Worm (Caenorhabditis elegans) whole organism, late embryonic: ENCODE measurements around the gene C05G5.3.

ENCODE experiments used
- C38D4.7 ChIP-seq: fragments of 200-800 bp; sonication (Bioruptor generic); optimal IDR thresholded peaks from 2 replicates; lab custom pipeline; 2018; ENCODE audit warnings: mild to moderate bottlenecking, missing genetic modification characterization, moderate library complexity, missing compliant biosample characterization
- K02D7.2 ChIP-seq: sonication (generic microtip); optimal IDR thresholded peaks from 2 replicates; lab custom pipeline; 2017; ENCODE audit warnings: mild to moderate bottlenecking, missing genetic modification characterization, missing compliant biosample characterization
- T23F11.4 ChIP-seq: fragments of 200-800 bp; sonication (Bioruptor generic); optimal IDR thresholded peaks from 2 replicates; lab custom pipeline; 2018; ENCODE audit warnings: mild to moderate bottlenecking, missing genetic modification characterization, missing compliant biosample characterization
- ahr-1 ChIP-seq: sonication (generic microtip); optimal IDR thresholded peaks from 2 replicates; lab custom pipeline; 2016; ENCODE audit warnings: missing genetic modification characterization, missing compliant biosample characterization
- ceh-14 ChIP-seq: sonication (generic microtip); optimal IDR thresholded peaks from 2 replicates; lab custom pipeline; 2016; ENCODE audit warnings: missing genotype, missing genetic modification characterization, missing compliant biosample characterization
- ceh-18 ChIP-seq: sonication (generic microtip); optimal IDR thresholded peaks from 2 replicates; lab custom pipeline; 2016; ENCODE audit warnings: missing genetic modification characterization, missing compliant biosample characterization
- ceh-19 ChIP-seq: fragments of 200-800 bp; sonication (Bioruptor generic); optimal IDR thresholded peaks from 2 replicates; lab custom pipeline; 2018; ENCODE audit warnings: mild to moderate bottlenecking, missing genetic modification characterization, missing compliant biosample characterization
- ceh-2 ChIP-seq: sonication (generic microtip); optimal IDR thresholded peaks from 2 replicates; lab custom pipeline; 2016; ENCODE audit warnings: missing genotype, missing genetic modification characterization, missing compliant biosample characterization
- ceh-22 ChIP-seq: sonication (generic microtip); optimal IDR thresholded peaks from 2 replicates; lab custom pipeline; 2017; ENCODE audit warnings: missing biosample characterization, missing genetic modification characterization
- ceh-30 ChIP-seq: fragments of 150-350 bp; optimal IDR thresholded peaks from 2 replicates; lab custom pipeline; 2014; ENCODE audit warnings: missing biosample characterization, missing genetic modification characterization
- ceh-45 ChIP-seq: fragments of 200-800 bp; sonication (Bioruptor generic); IDR thresholded peaks from 2 replicates; pipeline ENCODE4 v1.3.6; 2022; ENCODE audit warnings: missing genetic modification reagents, missing genetic modification characterization, missing compliant biosample characterization
- ceh-48 ChIP-seq: sonication (generic microtip); optimal IDR thresholded peaks from 2 replicates; lab custom pipeline; 2016; ENCODE audit warnings: missing genetic modification characterization, inconsistent platforms, missing compliant biosample characterization
- che-1 ChIP-seq: sonication (generic microtip); optimal IDR thresholded peaks from 2 replicates; lab custom pipeline; 2016; ENCODE audit warnings: mild to moderate bottlenecking, missing genetic modification characterization, missing compliant biosample characterization
- dmd-4 ChIP-seq: sonication (generic microtip); optimal IDR thresholded peaks from 2 replicates; lab custom pipeline; 2016; ENCODE audit warnings: borderline replicate concordance, missing genetic modification characterization, missing compliant biosample characterization
- elt-2 ChIP-seq: sonication (generic microtip); optimal IDR thresholded peaks from 2 replicates; lab custom pipeline; 2016; ENCODE audit warnings: missing genetic modification reagents, missing genetic modification characterization, missing compliant biosample characterization
- elt-4 ChIP-seq: sonication (generic microtip); optimal IDR thresholded peaks from 2 replicates; lab custom pipeline; 2016; ENCODE audit warnings: missing genetic modification characterization, missing compliant biosample characterization
- ets-4 ChIP-seq: sonication (generic microtip); optimal IDR thresholded peaks from 2 replicates; lab custom pipeline; 2016; ENCODE audit warnings: missing genetic modification characterization, missing compliant biosample characterization
- eyg-1 ChIP-seq: sonication (generic microtip); optimal IDR thresholded peaks from 2 replicates; lab custom pipeline; 2016; ENCODE audit warnings: missing genotype, missing genetic modification characterization, missing compliant biosample characterization
- fax-1 ChIP-seq: sonication (generic microtip); optimal IDR thresholded peaks from 2 replicates; lab custom pipeline; 2016; ENCODE audit warnings: missing genotype, missing genetic modification characterization, missing compliant biosample characterization
- fkh-6 ChIP-seq: sonication (generic microtip); optimal IDR thresholded peaks from 2 replicates; lab custom pipeline; 2016; ENCODE audit warnings: missing genetic modification characterization, missing compliant biosample characterization
- hlh-15 ChIP-seq: sonication (generic microtip); optimal IDR thresholded peaks from 2 replicates; lab custom pipeline; 2016; ENCODE audit warnings: missing genetic modification characterization, missing compliant biosample characterization
- hlh-30 ChIP-seq: sonication (generic microtip); optimal IDR thresholded peaks from 2 replicates; lab custom pipeline; 2017; ENCODE audit warnings: antibody characterized with exemption, missing genetic modification characterization, missing compliant biosample characterization; ENCODE audit not compliant: insufficient read depth
- hlh-6 ChIP-seq: sonication (generic microtip); optimal IDR thresholded peaks from 2 replicates; lab custom pipeline; 2016; ENCODE audit warnings: missing genotype, missing genetic modification characterization, missing compliant biosample characterization
- lin-11 ChIP-seq: fragments of 200-800 bp; sonication (Bioruptor generic); optimal IDR thresholded peaks from 2 replicates; lab custom pipeline; 2018; ENCODE audit warnings: mild to moderate bottlenecking, missing genetic modification characterization, missing compliant biosample characterization
- madf-2 ChIP-seq: sonication (generic microtip); optimal IDR thresholded peaks from 2 replicates; lab custom pipeline; 2017; ENCODE audit warnings: missing genetic modification characterization, missing compliant biosample characterization
- nhr-11 ChIP-seq: fragments of 150-350 bp; optimal IDR thresholded peaks from 2 replicates; lab custom pipeline; 2014; ENCODE audit warnings: missing biosample characterization, missing genetic modification characterization
- npax-4 ChIP-seq: sonication (generic microtip); optimal IDR thresholded peaks from 2 replicates; lab custom pipeline; 2016; ENCODE audit warnings: missing genetic modification characterization, missing compliant biosample characterization
- pha-2 ChIP-seq: sonication (generic microtip); optimal IDR thresholded peaks from 2 replicates; lab custom pipeline; 2017; ENCODE audit warnings: mild to moderate bottlenecking, missing genetic modification characterization, missing compliant biosample characterization
- ref-2 ChIP-seq: sonication (generic microtip); optimal IDR thresholded peaks from 2 replicates; lab custom pipeline; 2016; ENCODE audit warnings: missing genetic modification characterization, missing compliant biosample characterization
- rnt-1 ChIP-seq: sonication (generic microtip); optimal IDR thresholded peaks from 2 replicates; lab custom pipeline; 2016; ENCODE audit warnings: missing genetic modification characterization, missing compliant biosample characterization
- tbx-2 ChIP-seq: sonication (generic microtip); optimal IDR thresholded peaks from 2 replicates; lab custom pipeline; 2016; ENCODE audit warnings: missing genetic modification characterization, missing compliant biosample characterization
- ttx-3 ChIP-seq: sonication (generic microtip); optimal IDR thresholded peaks from 2 replicates; lab custom pipeline; 2016; ENCODE audit warnings: missing genetic modification reagents, missing genetic modification characterization, missing compliant biosample characterization
- unc-42 ChIP-seq: sonication (generic microtip); optimal IDR thresholded peaks from 2 replicates; lab custom pipeline; 2016; ENCODE audit warnings: missing genotype, missing genetic modification characterization, missing compliant biosample characterization
- unc-55 ChIP-seq: sonication (generic microtip); optimal IDR thresholded peaks from 2 replicates; lab custom pipeline; 2017; ENCODE audit warnings: missing biosample characterization, missing genetic modification reagents, missing genetic modification characterization
- unc-86 ChIP-seq: sonication (generic microtip); optimal IDR thresholded peaks from 2 replicates; lab custom pipeline; 2016; ENCODE audit warnings: missing genetic modification characterization, missing compliant biosample characterization
- zip-5 ChIP-seq: sonication (generic microtip); optimal IDR thresholded peaks from 2 replicates; lab custom pipeline; 2016; ENCODE audit warnings: missing genetic modification characterization, missing compliant biosample characterization
- ztf-16 ChIP-seq: sonication (generic microtip); optimal IDR thresholded peaks from 2 replicates; lab custom pipeline; 2017; ENCODE audit warnings: missing genetic modification characterization, missing compliant biosample characterization

C05G5.3 gene

DNA sequence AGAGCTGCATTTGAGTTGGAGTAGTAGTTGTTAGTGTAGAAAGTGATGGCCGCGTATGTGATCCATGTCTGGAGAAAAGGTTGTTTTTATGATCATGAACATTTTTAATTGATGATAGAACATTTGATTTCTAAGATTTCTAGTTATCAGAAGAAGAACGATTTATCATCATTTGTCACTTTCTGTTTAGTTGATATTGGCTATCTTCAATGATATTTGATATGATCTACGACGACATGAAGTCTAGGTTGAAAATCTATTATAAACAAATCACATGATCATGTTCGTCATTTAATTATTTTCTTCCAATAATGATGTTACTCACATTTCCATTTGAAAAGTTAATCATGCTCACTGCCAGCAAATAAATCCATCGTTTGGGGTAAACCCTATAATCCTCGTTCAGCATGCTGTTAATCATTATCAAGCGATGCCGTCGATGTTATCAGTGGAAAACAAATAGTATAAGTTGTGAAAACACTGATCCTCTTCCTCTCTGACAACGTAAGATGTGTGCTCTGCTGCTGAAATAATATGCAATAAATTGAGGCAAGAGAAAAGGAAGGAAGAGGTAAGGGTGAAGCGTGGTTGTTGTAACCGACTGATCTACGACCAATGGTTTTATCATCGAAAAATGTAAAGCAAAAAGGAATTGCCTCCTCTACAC, 14.7 kb downstream of the C05G5.3 start:
- TF ChIP-seq C38D4.7 (no peak), ceh-14 (tag; lab: Kevin White, UChicago) (no peak), ref-2 (no peak)

DNA sequence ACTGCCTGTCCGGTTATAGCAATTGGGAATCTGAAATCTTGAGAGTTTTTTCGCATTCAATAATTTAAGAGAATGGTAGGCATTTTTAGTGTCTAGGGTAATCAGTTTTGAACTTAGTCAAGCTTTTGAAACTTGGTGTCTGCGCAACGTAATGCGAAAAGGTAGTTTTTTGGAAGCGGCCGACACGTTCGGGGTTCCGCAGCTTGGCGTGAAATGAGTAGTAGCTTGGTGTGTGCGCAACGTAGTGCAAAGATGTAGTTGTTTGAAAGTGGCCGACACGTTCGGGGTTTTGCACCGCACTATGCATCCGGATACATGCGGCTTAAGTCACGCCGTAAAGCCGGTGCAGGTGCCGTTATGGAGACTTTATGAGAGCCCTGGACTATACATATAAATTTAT, 15.6 kb downstream of the C05G5.3 start:
- TF ChIP-seq dmd-4 (tag; lab: Kevin White, UChicago): no peak
- no peak for TF ChIP-seq tbx-2 (tag; lab: Kevin White, UChicago)
- TF ChIP-seq hlh-15: no peak
- TF ChIP-seq ceh-48 (tag; lab: Kevin White, UChicago): no peak
- TF ChIP-seq fkh-6: no peak
- TF ChIP-seq npax-4: no peak
- no peak for TF ChIP-seq hlh-6 (tag; lab: Kevin White, UChicago)
- TF ChIP-seq unc-42: no peak
- no peak for TF ChIP-seq lin-11 (tag; lab: Kevin White, UChicago)
- no peak for TF ChIP-seq ceh-45
- no peak for TF ChIP-seq nhr-11 (tag; lab: Kevin White, UChicago)
- TF ChIP-seq zip-5 (tag; lab: Kevin White, UChicago): no peak
- TF ChIP-seq fax-1 (tag; lab: Kevin White, UChicago): no peak
- no peak for TF ChIP-seq ttx-3 (tag; lab: Kevin White, UChicago)
- TF ChIP-seq unc-86: no peak
- no peak for TF ChIP-seq rnt-1
- TF ChIP-seq unc-55 (GFP tag; lab: Kevin White, UChicago): no peak
- TF ChIP-seq, all 69 proteins: peak for 0

DNA sequence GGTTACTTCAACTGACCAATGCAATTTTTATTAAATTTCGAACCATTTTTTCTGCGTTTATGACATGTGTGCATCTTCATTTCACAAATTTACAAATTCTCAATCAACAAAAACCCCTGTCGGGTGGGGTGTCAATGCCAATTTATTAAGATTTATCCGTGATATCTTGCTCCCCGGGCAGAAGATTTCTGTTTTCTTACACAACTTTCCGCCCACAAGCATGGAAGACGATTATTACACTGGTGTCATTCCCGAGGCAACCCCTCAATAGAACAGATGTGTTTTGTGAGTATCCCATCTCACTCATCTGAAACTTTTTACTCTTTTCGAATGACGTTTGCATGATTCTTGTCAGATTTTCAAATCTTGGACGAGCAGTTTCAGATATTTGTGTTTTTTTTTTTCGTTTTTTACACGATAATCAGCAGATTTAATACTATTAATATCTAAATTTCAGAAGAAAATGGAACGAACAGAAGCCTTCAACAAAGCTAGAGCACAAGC, 19.9 kb downstream of the C05G5.3 start, which contains the start of gene F33C8.4:
Gene F33C8.4 (plus strand): TSS at position 454 of the 504 bp plus-strand sequence.
- TF ChIP-seq ceh-18 (tag; lab: Kevin White, UChicago): peak; percentile 49
- no peak for TF ChIP-seq madf-2
- TF ChIP-seq ref-2: no peak
- TF ChIP-seq che-1 (tag; lab: Kevin White, UChicago): no peak
- TF ChIP-seq ceh-30 (tag; lab: Kevin White, UChicago): no peak
- TF ChIP-seq, all 69 proteins: peak for 1

DNA sequence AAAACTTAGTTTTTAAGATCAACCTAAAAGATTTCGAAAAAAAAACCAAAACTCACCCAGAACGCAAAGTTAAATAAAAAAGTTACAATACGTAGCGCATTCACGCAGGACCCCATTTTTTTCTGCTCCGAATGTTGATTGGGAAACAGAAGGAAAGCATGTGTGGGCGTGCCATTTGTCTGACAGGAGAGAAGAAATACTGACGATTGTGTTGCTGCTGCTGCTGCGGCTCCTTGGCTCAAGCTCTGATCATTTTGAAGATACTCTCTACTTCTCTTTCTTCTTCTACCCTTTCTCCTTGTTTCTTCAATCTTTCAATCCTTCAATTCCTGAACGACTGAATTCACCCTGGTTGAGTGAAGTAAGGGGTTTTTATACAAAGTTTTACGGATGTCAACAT, 22.5 kb downstream of the C05G5.3 start, which contains the start of gene tsp-8:
Gene tsp-8 (minus strand): TSS at position 185 of the 400 bp plus-strand sequence.
- TF ChIP-seq ets-4: no peak
- TF ChIP-seq ceh-18 (tag; lab: Kevin White, UChicago): peak; percentile 6
- TF ChIP-seq elt-2 (tag; lab: Kevin White, UChicago): no peak
- TF ChIP-seq, all 69 proteins: peak for 1

DNA sequence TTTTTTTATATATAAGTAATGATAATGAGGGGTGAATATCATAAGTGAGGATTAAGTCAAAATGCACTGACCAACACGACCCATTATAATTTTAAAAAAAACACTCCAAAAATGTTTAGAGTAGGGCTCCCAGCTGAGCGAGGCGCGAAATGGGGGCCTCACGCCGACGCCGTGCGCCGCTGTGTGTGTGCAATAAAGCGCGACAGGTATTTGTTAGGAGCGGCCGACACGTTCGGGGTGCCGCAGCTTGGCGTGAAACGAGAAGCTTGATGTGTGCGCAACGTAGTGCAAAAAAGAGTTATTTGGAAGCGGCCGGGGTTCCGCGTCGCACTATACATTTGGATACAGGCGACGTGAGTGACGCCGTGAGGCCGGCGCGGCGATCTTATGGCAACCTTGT, 26.9 kb downstream of the C05G5.3 start:
- no peak for TF ChIP-seq fax-1 (tag; lab: Kevin White, UChicago)

DNA sequence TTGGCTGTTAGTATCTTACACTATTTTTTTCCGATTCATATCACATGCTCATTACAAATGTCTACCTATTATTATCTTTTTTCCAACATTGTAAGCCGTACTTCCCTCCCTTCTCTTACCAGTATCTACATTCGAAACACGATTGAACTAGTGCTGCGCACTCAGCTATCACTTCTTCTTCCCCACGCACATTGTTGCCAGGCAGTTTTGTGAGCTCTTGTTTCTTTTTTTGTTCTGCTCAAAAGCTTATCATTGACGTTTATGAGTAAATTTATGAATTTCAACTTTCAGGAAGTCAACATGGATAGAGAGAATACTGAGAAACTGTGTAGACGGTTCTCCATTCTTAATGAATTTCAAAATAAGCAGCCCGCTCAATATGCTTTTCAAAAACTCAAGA, 30.7 kb downstream of the C05G5.3 start, which contains the start of gene F33C8.2:
Gene F33C8.2 (plus strand): TSS at position 301 of the 400 bp plus-strand sequence.
- TF ChIP-seq pha-2 (tag; lab: Kevin White, UChicago) (no peak), ceh-22 (tag; lab: Kevin White, UChicago) (no peak), ahr-1 (tag; lab: Kevin White, UChicago) (no peak), ceh-30 (tag; lab: Kevin White, UChicago) (no peak), elt-2 (tag; lab: Kevin White, UChicago) (no peak), ceh-18 (tag; lab: Kevin White, UChicago) (no peak), T23F11.4 (GFP tag; lab: Kevin White, UChicago) (no peak), dmd-4 (tag; lab: Kevin White, UChicago) (no peak), ceh-2 (tag; lab: Kevin White, UChicago) (no peak), elt-4 (tag; lab: Kevin White, UChicago) (no peak), ceh-19 (GFP tag; lab: Kevin White, UChicago) (no peak), ztf-16 (tag; lab: Kevin White, UChicago) (no peak), ets-4 (no peak), K02D7.2 (tag; lab: Kevin White, UChicago) (no peak), hlh-30 (no peak), eyg-1 (no peak), tbx-2 (tag; lab: Kevin White, UChicago) (no peak)
